Worm (Caenorhabditis elegans): Measurements from ENCODE around the gene rps-22.

Gene rps-22

DNA sequence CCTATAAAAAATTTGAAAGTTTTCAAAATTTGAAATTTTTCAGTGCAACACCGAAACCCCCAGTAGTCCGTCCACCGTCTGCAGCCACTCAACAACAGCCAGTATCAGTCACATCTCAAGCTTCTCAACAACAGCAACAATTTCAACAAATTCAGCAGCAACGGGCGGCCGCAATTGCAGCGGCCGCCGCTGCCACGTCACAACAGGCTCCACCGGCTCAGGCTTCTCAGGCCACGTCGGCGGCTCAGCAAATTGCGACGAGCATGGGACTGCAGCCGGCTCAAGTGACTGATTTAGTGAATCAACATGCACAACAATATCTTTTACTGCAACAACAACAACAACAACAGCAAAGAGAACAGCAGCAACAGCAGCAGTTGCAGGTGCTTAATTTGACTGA lies 16.2 kb upstream of the rps-22 start:
- TF ChIP-seq elt-1 (tag; optimal IDR thresholded peaks at IDR 0.05) (no peak), crh-2 (tag; optimal IDR thresholded peaks at IDR 0.05) (no peak), lin-11 (tag; optimal IDR thresholded peaks at IDR 0.05) (no peak), nhr-23 (tag; optimal IDR thresholded peaks at IDR 0.05) (no peak), sem-4 (tag; optimal IDR thresholded peaks at IDR 0.05) (no peak), peb-1 (tag; optimal IDR thresholded peaks at IDR 0.05) (no peak), nhr-77 (tag; optimal IDR thresholded peaks at IDR 0.05) (no peak), aly-2 (tag; optimal IDR thresholded peaks at IDR 0.05) (no peak), blmp-1 (tag; optimal IDR thresholded peaks at IDR 0.05; ENCODE audit: insufficient read depth) (no peak), lsy-2 (tag; optimal IDR thresholded peaks at IDR 0.05) (no peak), F13H6.1 (tag; optimal IDR thresholded peaks at IDR 0.05) (no peak)

DNA sequence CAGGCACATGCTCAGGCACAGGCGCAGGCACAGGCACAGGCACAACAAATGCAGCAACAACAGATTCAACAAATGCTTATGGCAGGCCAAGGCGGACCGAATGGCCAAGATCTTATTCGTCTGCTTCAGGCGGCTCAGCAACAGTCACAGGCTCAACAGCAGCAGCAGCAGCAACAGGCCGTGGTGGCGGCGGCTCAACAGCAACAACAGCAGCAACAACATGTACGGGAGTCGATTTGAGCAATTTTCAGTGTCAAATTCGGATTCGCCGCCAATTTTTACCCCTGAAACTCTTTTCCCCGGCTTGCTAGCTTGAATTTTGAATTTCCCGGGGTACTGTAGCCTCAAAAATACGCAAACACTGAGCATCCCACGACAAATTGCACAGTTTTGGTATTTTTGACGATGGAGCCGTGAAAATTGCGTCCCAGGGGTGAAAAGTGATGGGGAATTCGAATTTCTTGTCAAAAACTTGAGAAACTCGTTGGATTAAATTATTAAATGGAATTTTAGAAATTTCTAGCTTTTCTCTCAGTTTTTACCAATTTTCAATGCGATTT lies 12.4 kb upstream of the rps-22 start:
- TF ChIP-seq nhr-11 (tag; optimal IDR thresholded peaks at IDR 0.05) (no peak), R02D3.7 (tag; optimal IDR thresholded peaks at IDR 0.05) (no peak), lin-13 (GFP tag; optimal IDR thresholded peaks at IDR 0.05) (peak; percentile 70), elt-3 (tag; optimal IDR thresholded peaks at IDR 0.05) (no peak), ztf-11 (tag; optimal IDR thresholded peaks at IDR 0.05) (no peak), egl-27 (tag; optimal IDR thresholded peaks at IDR 0.05) (no peak), ztf-1 (GFP tag; conservative IDR thresholded peaks at IDR 0.05) (no peak), lsy-2 (tag; optimal IDR thresholded peaks at IDR 0.05) (peak in 1 of 2 experiments; percentile 60), C34F6.9 (tag; optimal IDR thresholded peaks at IDR 0.05) (no peak), nhr-6 (tag; optimal IDR thresholded peaks at IDR 0.05) (no peak), ZK546.5 (tag; optimal IDR thresholded peaks at IDR 0.05) (no peak), mab-5 (tag; optimal IDR thresholded peaks at IDR 0.05) (no peak), skn-1 (tag; optimal IDR thresholded peaks at IDR 0.05) (no peak), ceh-82 (tag; optimal IDR thresholded peaks at IDR 0.05) (no peak), nhr-129 (tag; optimal IDR thresholded peaks at IDR 0.05) (no peak)

DNA sequence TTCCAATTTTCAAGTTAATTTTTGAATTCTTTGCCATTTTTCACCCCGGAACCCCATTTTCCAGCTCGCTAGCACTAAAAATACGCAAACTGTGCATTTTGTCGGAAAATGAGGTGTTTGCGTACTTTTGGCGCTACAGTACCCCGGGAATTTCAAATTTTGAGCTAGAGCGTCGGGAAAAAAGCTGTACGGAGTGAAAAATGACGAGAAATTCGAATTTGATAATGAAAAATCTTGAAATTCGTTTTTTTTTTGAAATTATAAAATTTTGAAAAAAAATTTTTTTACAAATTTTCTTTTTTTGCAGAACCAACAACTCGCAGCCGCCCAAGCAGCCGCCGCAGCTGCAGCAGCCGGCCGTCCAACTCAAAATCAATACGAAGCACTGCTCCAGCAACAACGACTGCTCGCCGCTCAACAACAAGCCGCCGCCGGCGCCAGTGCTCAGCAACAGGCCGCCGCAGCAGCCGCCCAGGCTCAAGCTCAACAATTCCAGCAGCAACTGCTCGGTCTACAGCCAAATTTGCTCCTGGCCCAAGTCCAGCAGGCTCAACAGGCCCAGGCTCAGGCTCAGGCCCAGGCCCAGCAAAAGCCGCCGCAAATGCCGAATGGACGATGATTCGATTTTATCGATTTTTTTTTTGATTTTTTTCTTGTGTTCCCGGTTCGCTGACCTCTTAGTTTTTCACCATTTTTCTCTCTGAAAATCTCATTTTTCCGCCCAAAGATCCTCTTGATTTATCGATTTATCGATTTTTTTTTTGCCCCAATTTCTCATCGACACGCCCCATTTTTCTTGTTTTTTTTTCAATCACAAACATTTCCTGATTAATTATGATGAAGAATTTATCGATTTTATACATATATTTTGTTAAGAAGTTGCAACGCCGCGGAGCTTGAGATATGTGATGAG lies 11.4 kb upstream of the rps-22 start:
- no peak for TF ChIP-seq dmd-4 (tag; optimal IDR thresholded peaks at IDR 0.05)
- TF ChIP-seq lin-13 (GFP tag; optimal IDR thresholded peaks at IDR 0.05), result peak; percentile 48
- TF ChIP-seq fos-1 (tag; optimal IDR thresholded peaks at IDR 0.05), result no peak
- TF ChIP-seq lsy-2 (tag; optimal IDR thresholded peaks at IDR 0.05), result peak; percentile 7 to 65

DNA sequence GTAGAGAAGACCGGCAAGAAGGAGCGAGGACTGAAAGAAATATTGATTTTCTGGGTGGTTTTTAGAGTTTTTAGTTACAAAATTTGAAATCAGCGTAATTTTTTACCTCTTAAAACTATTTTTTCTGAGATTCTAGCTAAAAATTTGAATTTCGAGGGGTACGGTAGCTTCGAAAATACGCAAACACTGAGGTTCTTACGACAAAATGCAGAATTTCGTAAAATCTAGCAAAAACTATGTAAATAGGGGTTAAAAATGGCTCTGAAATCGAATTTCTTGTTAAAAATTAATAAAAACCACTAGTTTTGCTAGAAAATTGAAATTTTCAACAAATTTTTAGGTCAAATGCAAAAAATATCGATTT lies 10.7 kb upstream of the rps-22 start:
- TF ChIP-seq nhr-129 (tag; optimal IDR thresholded peaks at IDR 0.05) (no peak), lsy-2 (tag; optimal IDR thresholded peaks at IDR 0.05) (peak in 1 of 2 experiments; percentile 47)

DNA sequence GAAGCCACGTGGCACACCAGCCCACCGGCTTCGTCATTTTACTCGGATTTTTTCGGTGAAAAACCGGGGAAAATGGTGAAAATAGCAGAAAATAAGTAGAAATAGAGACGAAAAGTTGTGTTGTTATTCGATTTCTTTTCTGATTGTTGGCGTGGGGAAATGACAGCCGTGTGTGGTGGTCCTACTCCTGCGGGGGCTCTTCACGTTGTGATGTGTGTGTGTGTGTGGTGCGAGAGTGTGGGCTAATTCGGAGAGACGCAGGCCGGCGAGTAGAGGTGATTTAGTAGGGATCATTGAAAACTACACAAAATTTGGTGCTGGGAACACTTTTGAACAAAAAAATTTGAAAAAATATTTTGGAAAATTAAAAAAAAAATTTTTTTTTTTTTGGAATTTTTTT lies 6.8 kb upstream of the rps-22 start, which contains the start of gene F53A3.1:
Gene F53A3.1, minus strand, starts transcription at position 150 of the 400 bp plus-strand sequence.
- TF ChIP-seq nhr-77 (tag; optimal IDR thresholded peaks at IDR 0.05) (no peak), peb-1 (tag; optimal IDR thresholded peaks at IDR 0.05) (no peak), unc-39 (tag; optimal IDR thresholded peaks at IDR 0.05) (no peak), snpc-4 (tag; optimal IDR thresholded peaks at IDR 0.05) (no peak)

DNA sequence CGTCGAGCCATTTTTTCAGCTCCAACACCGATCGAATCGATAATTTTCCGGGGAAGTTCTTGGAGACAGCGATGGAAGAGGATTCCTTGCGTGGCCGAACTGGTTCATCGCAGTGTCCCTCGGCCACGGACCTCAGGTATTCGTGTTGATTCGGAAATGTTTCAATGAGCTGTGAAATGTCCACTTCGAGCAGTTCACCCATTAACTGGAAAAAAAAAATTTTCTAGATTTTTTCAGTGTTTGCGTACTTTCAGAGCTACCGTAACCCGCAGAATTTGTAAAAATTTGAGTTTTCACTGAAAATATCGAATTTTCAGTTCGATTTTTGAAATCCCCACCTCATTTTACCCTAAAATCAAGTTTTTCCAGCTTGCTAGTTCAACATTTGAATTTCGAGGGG lies 2.5 kb upstream of the rps-22 start:
- TF ChIP-seq nhr-23 (tag; optimal IDR thresholded peaks at IDR 0.05) (no peak), sem-4 (tag; optimal IDR thresholded peaks at IDR 0.05) (no peak), peb-1 (tag; optimal IDR thresholded peaks at IDR 0.05) (no peak), unc-55 (GFP tag; optimal IDR thresholded peaks at IDR 0.05) (no peak), dmd-4 (tag; optimal IDR thresholded peaks at IDR 0.05) (no peak), C34F6.9 (tag; optimal IDR thresholded peaks at IDR 0.05) (no peak), mdl-1 (tag; optimal IDR thresholded peaks at IDR 0.05) (no peak), nhr-21 (tag; optimal IDR thresholded peaks at IDR 0.05) (no peak), ama-1 (optimal IDR thresholded peaks at IDR 0.05) (no peak), sma-9 (GFP tag; optimal IDR thresholded peaks at IDR 0.05) (no peak), sma-9 (tag; optimal IDR thresholded peaks at IDR 0.05) (no peak), blmp-1 (tag; optimal IDR thresholded peaks at IDR 0.05; ENCODE audit: insufficient read depth) (no peak), sma-3 (GFP tag; optimal IDR thresholded peaks at IDR 0.05) (no peak), ceh-82 (tag; optimal IDR thresholded peaks at IDR 0.05) (no peak), alr-1 (tag; optimal IDR thresholded peaks at IDR 0.05) (no peak), snpc-4 (tag; optimal IDR thresholded peaks at IDR 0.05) (no peak)

Data from whole organism, L2 larva.